ENCODE assay signal across 5 worm cellular contexts in genomic region chrII:6734674-6735073, ce11.
TF ChIP-seq lines count a peak whose summit lies in the region.

Gene T14B4.3, plus strand, starts transcription at chrII:6734937.

TF ChIP-seq in whole organism, L1 larva, 84 proteins besides CTCF, POLR2A, EP300 and RAD21 (continues in another document):
- TF ChIP-seq nhr-84 (tag; optimal IDR thresholded peaks at IDR 0.05; lab: Kevin White, UChicago) = no peak
- TF ChIP-seq nhr-71 (tag; optimal IDR thresholded peaks at IDR 0.05; lab: Kevin White, UChicago) = peak; percentile 73
- TF ChIP-seq C16A3.4 (tag; optimal IDR thresholded peaks at IDR 0.05; lab: Kevin White, UChicago) = peak; percentile 83
- TF ChIP-seq lin-14 (GFP tag; optimal IDR thresholded peaks at IDR 0.05; lab: Kevin White, UChicago) = peak; percentile 75
- TF ChIP-seq jun-1 (tag; optimal IDR thresholded peaks at IDR 0.05; lab: Kevin White, UChicago) = peak; percentile 26
- TF ChIP-seq swsn-7 (tag; optimal IDR thresholded peaks at IDR 0.05; lab: Kevin White, UChicago) = peak; percentile 45
- no peak for TF ChIP-seq elt-2 (tag; optimal IDR thresholded peaks at IDR 0.05; lab: Kevin White, UChicago)
- no peak for TF ChIP-seq egl-27 (tag; optimal IDR thresholded peaks at IDR 0.05; lab: Kevin White, UChicago)
- TF ChIP-seq lsy-2 (tag; optimal IDR thresholded peaks at IDR 0.05; lab: Kevin White, UChicago) = peak; percentile 68 to 88
- peak; percentile 28 for TF ChIP-seq nhr-77 (tag; optimal IDR thresholded peaks at IDR 0.05; lab: Kevin White, UChicago)
- TF ChIP-seq aha-1 (tag; optimal IDR thresholded peaks at IDR 0.05; lab: Kevin White, UChicago) = no peak
- peak; percentile 61 for TF ChIP-seq blmp-1 (tag; optimal IDR thresholded peaks at IDR 0.05; lab: Kevin White, UChicago)
- peak; percentile 77 for TF ChIP-seq lir-3 (tag; optimal IDR thresholded peaks at IDR 0.05; lab: Kevin White, UChicago; ENCODE audit: poor library complexity)
- TF ChIP-seq aly-2 (tag; optimal IDR thresholded peaks at IDR 0.05; lab: Kevin White, UChicago) = no peak
- TF ChIP-seq F16B12.6 (tag; optimal IDR thresholded peaks at IDR 0.05; lab: Kevin White, UChicago) = peak; percentile 46
- TF ChIP-seq unc-98 (GFP tag; IDR thresholded peaks at IDR 0.05; lab: Robert Waterston, UW) = no peak
- TF ChIP-seq ceh-90 (tag; optimal IDR thresholded peaks at IDR 0.05; lab: Kevin White, UChicago) = no peak
- no peak for TF ChIP-seq C34B4.2 (tag; optimal IDR thresholded peaks at IDR 0.05; lab: Kevin White, UChicago)
- TF ChIP-seq pax-3 (tag; optimal IDR thresholded peaks at IDR 0.05; lab: Kevin White, UChicago) = peak; percentile 52

TF ChIP-seq in whole organism, L3 larva, 47 proteins besides CTCF, POLR2A, EP300 and RAD21 (continues in another document):
- peak; percentile 21 for TF ChIP-seq egl-5 (tag; optimal IDR thresholded peaks at IDR 0.05; lab: Kevin White, UChicago)
- no peak for TF ChIP-seq hmg-11 (tag; optimal IDR thresholded peaks at IDR 0.05; lab: Kevin White, UChicago)
- no peak for TF ChIP-seq tbx-2 (tag; optimal IDR thresholded peaks at IDR 0.05; lab: Kevin White, UChicago)
- TF ChIP-seq jun-1 (tag; optimal IDR thresholded peaks at IDR 0.05; lab: Kevin White, UChicago) = no peak
- no peak for TF ChIP-seq nhr-11 (tag; optimal IDR thresholded peaks at IDR 0.05; lab: Kevin White, UChicago)
- no peak for TF ChIP-seq nhr-77 (tag; optimal IDR thresholded peaks at IDR 0.05; lab: Kevin White, UChicago)
- TF ChIP-seq lin-15B (tag; optimal IDR thresholded peaks at IDR 0.05; lab: Kevin White, UChicago) = peak; percentile 87
- TF ChIP-seq snpc-4 (tag; optimal IDR thresholded peaks at IDR 0.05; lab: Kevin White, UChicago) = peak; percentile 25
- TF ChIP-seq skn-1 (tag; optimal IDR thresholded peaks at IDR 0.05; lab: Kevin White, UChicago) = no peak
- TF ChIP-seq nfya-1 (tag; optimal IDR thresholded peaks at IDR 0.05; lab: Kevin White, UChicago; ENCODE audit: insufficient read depth) = peak; percentile 69
- no peak for TF ChIP-seq mml-1 (tag; optimal IDR thresholded peaks at IDR 0.05; lab: Kevin White, UChicago)
- TF ChIP-seq fkh-10 (GFP tag; optimal IDR thresholded peaks at IDR 0.05; lab: Kevin White, UChicago) = no peak
- TF ChIP-seq ZK546.5 (tag; optimal IDR thresholded peaks at IDR 0.05; lab: Kevin White, UChicago) = no peak
- TF ChIP-seq pqm-1 (tag; optimal IDR thresholded peaks at IDR 0.05; lab: Kevin White, UChicago) = peak; percentile 54
- no peak for TF ChIP-seq R02D3.7 (tag; optimal IDR thresholded peaks at IDR 0.05; lab: Kevin White, UChicago)
- no peak for TF ChIP-seq aly-2 (tag; optimal IDR thresholded peaks at IDR 0.05; lab: Kevin White, UChicago)
- TF ChIP-seq nhr-67 (tag; optimal IDR thresholded peaks at IDR 0.05; lab: Kevin White, UChicago) = no peak
- TF ChIP-seq egl-27 (tag; optimal IDR thresholded peaks at IDR 0.05; lab: Kevin White, UChicago) = no peak
- no peak for TF ChIP-seq unc-62 (GFP tag; optimal IDR thresholded peaks at IDR 0.05; lab: Kevin White, UChicago)
- TF ChIP-seq eor-1 (tag; optimal IDR thresholded peaks at IDR 0.05; lab: Kevin White, UChicago) = no peak

TF ChIP-seq in whole organism, early embryonic, 17 proteins besides CTCF, POLR2A, EP300 and RAD21:
- no peak for TF ChIP-seq hmbx-1 (tag; optimal IDR thresholded peaks at IDR 0.05; lab: Kevin White, UChicago)
- TF ChIP-seq flt-1 (GFP tag; IDR thresholded peaks at IDR 0.05; lab: Robert Waterston, UW) = no peak
- TF ChIP-seq ceh-36 (tag; optimal IDR thresholded peaks at IDR 0.05; lab: Kevin White, UChicago) = no peak
- TF ChIP-seq tra-4 (tag; optimal IDR thresholded peaks at IDR 0.05; lab: Kevin White, UChicago) = no peak
- TF ChIP-seq tbx-37 (GFP tag; conservative IDR thresholded peaks at IDR 0.05; lab: Robert Waterston, UW) = peak; percentile 55; the same call in 1 of the 2 replicates
- no peak for TF ChIP-seq scrt-1 (GFP tag; IDR thresholded peaks at IDR 0.05; lab: Robert Waterston, UW)
- TF ChIP-seq ets-7 (tag; optimal IDR thresholded peaks at IDR 0.05; lab: Kevin White, UChicago) = no peak
- peak; percentile 62 for TF ChIP-seq F13C5.2 (tag; optimal IDR thresholded peaks at IDR 0.05; lab: Kevin White, UChicago)
- no peak for TF ChIP-seq hnd-1 (tag; optimal IDR thresholded peaks at IDR 0.05; lab: Kevin White, UChicago)
- TF ChIP-seq B0310.2 (tag; optimal IDR thresholded peaks at IDR 0.05; lab: Kevin White, UChicago) = no peak
- no peak for TF ChIP-seq ama-1 (optimal IDR thresholded peaks at IDR 0.05; lab: Kevin White, UChicago)
- TF ChIP-seq tbx-11 (GFP tag; IDR thresholded peaks at IDR 0.05; lab: Robert Waterston, UW) = no peak
- no peak for TF ChIP-seq ceh-13 (GFP tag; optimal IDR thresholded peaks at IDR 0.05; lab: Kevin White, UChicago)
- TF ChIP-seq aly-1 (tag; optimal IDR thresholded peaks at IDR 0.05; lab: Kevin White, UChicago) = no peak
- TF ChIP-seq hmg-4 (GFP tag; optimal IDR thresholded peaks at IDR 0.05; lab: Kevin White, UChicago) = no peak

TF ChIP-seq in whole organism, midembryonic, 9 proteins besides CTCF, POLR2A, EP300 and RAD21:
- TF ChIP-seq ztf-23 (GFP tag; IDR thresholded peaks at IDR 0.05; lab: Robert Waterston, UW) (peak; percentile 50; the same call in 1 of the 2 replicates), cog-1 (tag; optimal IDR thresholded peaks at IDR 0.05; lab: Kevin White, UChicago) (peak; percentile 26), tab-1 (GFP tag; IDR thresholded peaks at IDR 0.05; lab: Robert Waterston, UW) (no peak)

TF ChIP-seq in whole organism, young adult, 124 proteins besides CTCF, POLR2A, EP300 and RAD21 (continues in another document):
- TF ChIP-seq ztf-18 (tag; optimal IDR thresholded peaks at IDR 0.05; lab: Kevin White, UChicago) (peak; percentile 32), attf-3 (GFP tag; conservative IDR thresholded peaks at IDR 0.05; lab: Robert Waterston, UW) (peak; percentile 56; the same call in 1 of the 2 replicates), him-1 (tag; optimal IDR thresholded peaks at IDR 0.05; lab: Kevin White, UChicago) (no peak), egl-18 (GFP tag; IDR thresholded peaks at IDR 0.05; lab: Robert Waterston, UW) (no peak), attf-5 (GFP tag; optimal IDR thresholded peaks at IDR 0.05; lab: Kevin White, UChicago) (peak; percentile 67), unc-130 (GFP tag; optimal IDR thresholded peaks at IDR 0.05; lab: Kevin White, UChicago) (peak; percentile 38), Y53F4B.3 (GFP tag; IDR thresholded peaks at IDR 0.05; lab: Robert Waterston, UW) (no peak), mel-28 (tag; optimal IDR thresholded peaks at IDR 0.05; lab: Kevin White, UChicago; ENCODE audit: borderline replicate concordance) (no peak), xnd-1 (tag; optimal IDR thresholded peaks at IDR 0.05; lab: Kevin White, UChicago) (no peak), bed-1 (GFP tag; IDR thresholded peaks at IDR 0.05; lab: Robert Waterston, UW) (no peak), rcor-1 (GFP tag; IDR thresholded peaks at IDR 0.05; lab: Robert Waterston, UW) (peak; percentile 27; the same call in 1 of the 2 replicates), ceh-27 (GFP tag; optimal IDR thresholded peaks at IDR 0.05; lab: Kevin White, UChicago) (peak; percentile 53), attf-6 (GFP tag; IDR thresholded peaks at IDR 0.05; lab: Robert Waterston, UW) (no peak), T07F8.4 (tag; optimal IDR thresholded peaks at IDR 0.05; lab: Kevin White, UChicago) (no peak), F22D6.2 (tag; optimal IDR thresholded peaks at IDR 0.05; lab: Kevin White, UChicago) (no peak), akir-1 (GFP tag; optimal IDR thresholded peaks at IDR 0.05; lab: Kevin White, UChicago) (no peak), snpc-3.4 (tag; optimal IDR thresholded peaks at IDR 0.05; lab: Kevin White, UChicago) (peak; percentile 20), B0035.1 (tag; optimal IDR thresholded peaks at IDR 0.05; lab: Kevin White, UChicago) (no peak), madf-6 (GFP tag; IDR thresholded peaks at IDR 0.05; lab: Robert Waterston, UW) (no peak), nfya-2 (GFP tag; IDR thresholded peaks at IDR 0.05; lab: Robert Waterston, UW) (no peak), C17E4.6 (GFP tag; IDR thresholded peaks at IDR 0.05; lab: Robert Waterston, UW) (no peak), cebp-2 (GFP tag; IDR thresholded peaks at IDR 0.05; lab: Robert Waterston, UW) (no peak), nhr-80 (tag; optimal IDR thresholded peaks at IDR 0.05; lab: Kevin White, UChicago) (peak; percentile 26), ekl-4 (GFP tag; IDR thresholded peaks at IDR 0.05; lab: Robert Waterston, UW) (no peak), ama-1 (optimal IDR thresholded peaks at IDR 0.05; lab: Kevin White, UChicago) (no peak), ama-1 (GFP tag; optimal IDR thresholded peaks at IDR 0.05; lab: Kevin White, UChicago) (no peak), gei-17 (GFP tag; optimal IDR thresholded peaks at IDR 0.05; lab: Kevin White, UChicago) (no peak), ceh-91 (GFP tag; IDR thresholded peaks at IDR 0.05; lab: Robert Waterston, UW) (no peak), dpff-1 (tag; optimal IDR thresholded peaks at IDR 0.05; lab: Kevin White, UChicago) (no peak), ZK185.1 (tag; optimal IDR thresholded peaks at IDR 0.05; lab: Kevin White, UChicago; ENCODE audit: poor library complexity, severe bottlenecking) (peak; percentile 24), mcd-1 (GFP tag; IDR thresholded peaks at IDR 0.05; lab: Robert Waterston, UW) (peak; percentile 92), nfya-1 (tag; optimal IDR thresholded peaks at IDR 0.05; lab: Kevin White, UChicago; ENCODE audit: borderline replicate concordance, insufficient read depth) (no peak), F33H1.4 (GFP tag; IDR thresholded peaks at IDR 0.05; lab: Robert Waterston, UW) (peak; percentile 25; the same call in 1 of the 2 replicates), nhr-179 (tag; optimal IDR thresholded peaks at IDR 0.05; lab: Kevin White, UChicago) (no peak), hmg-1.2 (GFP tag; IDR thresholded peaks at IDR 0.05; lab: Robert Waterston, UW) (peak; percentile 64), ceh-100 (GFP tag; IDR thresholded peaks at IDR 0.05; lab: Robert Waterston, UW) (peak; percentile 97), Y53G8AR.9 (GFP tag; conservative IDR thresholded peaks at IDR 0.05; lab: Robert Waterston, UW) (no peak), ztf-25 (GFP tag; IDR thresholded peaks at IDR 0.05; lab: Robert Waterston, UW) (no peak), die-1 (tag; optimal IDR thresholded peaks at IDR 0.05; lab: Kevin White, UChicago) (no peak), snpc-4 (GFP tag; optimal IDR thresholded peaks at IDR 0.05; lab: Kevin White, UChicago) (no peak), snpc-4 (tag; optimal IDR thresholded peaks at IDR 0.05; lab: Kevin White, UChicago) (peak in 1 of 4 experiments; percentile 20), K12H6.12 (tag; optimal IDR thresholded peaks at IDR 0.05; lab: Kevin White, UChicago) (peak; percentile 22), D2030.7 (GFP tag; IDR thresholded peaks at IDR 0.05; lab: Robert Waterston, UW) (peak; percentile 50), ztf-6 (GFP tag; IDR thresholded peaks at IDR 0.05; lab: Robert Waterston, UW) (no peak)

Comparison
In these comparisons a context has a peak if more than half of its experiments do, and no peak if none do; other contexts are left out.
1. Of the 8 proteins assayed by ChIP-seq in both whole organism, young adult and whole organism, L1 larva: peak only in whole organism, young adult: unc-130; only in whole organism, L1 larva: dpl-1, efl-1, lin-35 and nhr-90; in both: none; in neither: 2; mixed calls (peak in some experiments, not most) for 1.